Worm (Caenorhabditis elegans) whole organism, L3 larva: ENCODE results near the gene set-3.
A peak's percentile ranks its signal among the peaks of the same experiment; 100 is the strongest.

Source experiments
- ZK546.5 ChIP-seq: sonication (generic microtip); optimal IDR thresholded peaks from 2 replicates; lab custom pipeline; 2017; ENCODE audit warnings: missing biosample characterization, missing genetic modification characterization
- aly-2 ChIP-seq: fragments of 150-350 bp; optimal IDR thresholded peaks from 2 replicates; lab custom pipeline; 2014; ENCODE audit warnings: missing biosample characterization, missing genetic modification characterization
- ama-1 ChIP-seq: fragments of 150-350 bp; optimal IDR thresholded peaks from 2 replicates; lab custom pipeline; 2018
- ceh-16 ChIP-seq: sonication (generic microtip); optimal IDR thresholded peaks from 2 replicates; lab custom pipeline; 2017; ENCODE audit warnings: missing biosample characterization, missing genetic modification characterization
- ceh-82 ChIP-seq: fragments of 150-350 bp; optimal IDR thresholded peaks from 2 replicates; lab custom pipeline; 2014; ENCODE audit warnings: missing biosample characterization, missing genetic modification characterization
- daf-12 ChIP-seq: fragments of 150-350 bp; optimal IDR thresholded peaks from 2 replicates; lab custom pipeline; 2014; ENCODE audit warnings: missing biosample characterization, missing genetic modification reagents, missing genetic modification characterization
- egl-5 ChIP-seq: fragments of 150-350 bp; optimal IDR thresholded peaks from 2 replicates; lab custom pipeline; 2017; ENCODE audit warnings: missing biosample characterization, missing genetic modification reagents, missing genetic modification characterization, inconsistent platforms
- elt-2 ChIP-seq: sonication (generic microtip); optimal IDR thresholded peaks from 2 replicates; lab custom pipeline; 2016; ENCODE audit warnings: missing genetic modification reagents, mild to moderate bottlenecking, missing genetic modification characterization, missing compliant biosample characterization
- elt-3 ChIP-seq, 3 experiments: fragments of 150-350 bp in 1 of 3; sonication (generic microtip) in 2 of 3; optimal IDR thresholded peaks; 2 replicates in 2 of 3; 4 replicates in 1 of 3; lab custom pipeline; 2014 to 2017; ENCODE audit warnings: missing biosample characterization in 3 of 3, missing genetic modification characterization in 3 of 3
- hmg-11 ChIP-seq: sonication (generic microtip); optimal IDR thresholded peaks from 2 replicates; lab custom pipeline; 2016; ENCODE audit warnings: missing genetic modification characterization, missing compliant biosample characterization
- jun-1 ChIP-seq: fragments of 150-350 bp; optimal IDR thresholded peaks from 2 replicates; lab custom pipeline; 2014; ENCODE audit warnings: missing biosample characterization, missing genetic modification reagents, missing genetic modification characterization
- lin-15B ChIP-seq: fragments of 150-350 bp; optimal IDR thresholded peaks from 2 replicates; lab custom pipeline; 2014; ENCODE audit warnings: missing biosample characterization, missing genetic modification characterization
- lin-39 ChIP-seq: fragments of 150-350 bp; optimal IDR thresholded peaks from 2 replicates; lab custom pipeline; 2018; ENCODE audit warnings: missing biosample characterization, missing genetic modification reagents, missing genetic modification characterization
- lsy-12 ChIP-seq: sonication (generic microtip); optimal IDR thresholded peaks from 2 replicates; lab custom pipeline; 2016; ENCODE audit warnings: mild to moderate bottlenecking, missing genetic modification characterization, missing compliant biosample characterization
- mdl-1 ChIP-seq: fragments of 150-350 bp; optimal IDR thresholded peaks from 2 replicates; lab custom pipeline; 2014; ENCODE audit warnings: missing biosample characterization, missing genetic modification characterization
- nfya-1 ChIP-seq: sonication (generic microtip); optimal IDR thresholded peaks from 2 replicates; lab custom pipeline; 2017; ENCODE audit warnings: missing genetic modification characterization, mild to moderate bottlenecking, missing compliant biosample characterization, antibody characterized with exemption, moderate library complexity; ENCODE audit not compliant: insufficient read depth
- nhr-12 ChIP-seq: fragments of 150-350 bp; optimal IDR thresholded peaks from 2 replicates; lab custom pipeline; 2014; ENCODE audit warnings: missing biosample characterization, missing genetic modification characterization
- nhr-23 ChIP-seq: fragments of 150-350 bp; optimal IDR thresholded peaks from 2 replicates; lab custom pipeline; 2014; ENCODE audit warnings: missing biosample characterization, missing genetic modification reagents, missing genetic modification characterization
- nhr-237 ChIP-seq: fragments of 150-350 bp; optimal IDR thresholded peaks from 2 replicates; lab custom pipeline; 2014; ENCODE audit warnings: missing biosample characterization, missing genetic modification characterization
- nhr-25 ChIP-seq: sonication (generic microtip); optimal IDR thresholded peaks from 2 replicates; lab custom pipeline; 2017; ENCODE audit warnings: missing biosample characterization, missing genetic modification characterization
- nhr-28 ChIP-seq: fragments of 150-350 bp; optimal IDR thresholded peaks from 2 replicates; lab custom pipeline; 2014; ENCODE audit warnings: missing biosample characterization, missing genetic modification characterization
- nhr-67 ChIP-seq: fragments of 150-350 bp; optimal IDR thresholded peaks from 2 replicates; lab custom pipeline; 2014; ENCODE audit warnings: missing biosample characterization, missing genetic modification characterization
- nhr-76 ChIP-seq: fragments of 150-350 bp; sonication (generic microtip); optimal IDR thresholded peaks from 5 replicates; lab custom pipeline; 2014; ENCODE audit warnings: missing biosample characterization, missing genetic modification characterization
- nhr-77 ChIP-seq: fragments of 150-350 bp; optimal IDR thresholded peaks from 2 replicates; lab custom pipeline; 2014; ENCODE audit warnings: missing biosample characterization, missing genetic modification characterization
- pha-4 ChIP-seq: fragments of 150-350 bp; optimal IDR thresholded peaks from 2 replicates; lab custom pipeline; 2014; ENCODE audit warnings: missing biosample characterization, missing genetic modification reagents, missing genetic modification characterization
- pqm-1 ChIP-seq: fragments of 150-350 bp; optimal IDR thresholded peaks from 2 replicates; lab custom pipeline; 2017; ENCODE audit warnings: missing biosample characterization, missing genetic modification characterization, inconsistent platforms
- skn-1 ChIP-seq: fragments of 150-350 bp; optimal IDR thresholded peaks from 2 replicates; lab custom pipeline; 2014; ENCODE audit warnings: missing biosample characterization, missing genetic modification characterization
- snpc-4 ChIP-seq: fragments of 150-350 bp; optimal IDR thresholded peaks from 2 replicates; lab custom pipeline; 2014; ENCODE audit warnings: missing biosample characterization, missing genetic modification characterization
- tbx-2 ChIP-seq: sonication (generic microtip); optimal IDR thresholded peaks from 2 replicates; lab custom pipeline; 2016; ENCODE audit warnings: mild to moderate bottlenecking, missing genetic modification characterization, missing compliant biosample characterization
- unc-39 ChIP-seq: sonication (generic microtip); optimal IDR thresholded peaks from 4 replicates; lab custom pipeline; 2017; ENCODE audit warnings: missing biosample characterization, missing genetic modification characterization
- zag-1 ChIP-seq: fragments of 150-350 bp; optimal IDR thresholded peaks from 2 replicates; lab custom pipeline; 2014; ENCODE audit warnings: missing biosample characterization, missing genetic modification characterization
- ztf-11 ChIP-seq: fragments of 150-350 bp; optimal IDR thresholded peaks from 2 replicates; lab custom pipeline; 2014; ENCODE audit warnings: missing biosample characterization, missing genetic modification characterization
- ztf-4 ChIP-seq: fragments of 150-350 bp; optimal IDR thresholded peaks from 2 replicates; lab custom pipeline; 2014; ENCODE audit warnings: missing biosample characterization, missing genetic modification characterization

set-3 gene

DNA sequence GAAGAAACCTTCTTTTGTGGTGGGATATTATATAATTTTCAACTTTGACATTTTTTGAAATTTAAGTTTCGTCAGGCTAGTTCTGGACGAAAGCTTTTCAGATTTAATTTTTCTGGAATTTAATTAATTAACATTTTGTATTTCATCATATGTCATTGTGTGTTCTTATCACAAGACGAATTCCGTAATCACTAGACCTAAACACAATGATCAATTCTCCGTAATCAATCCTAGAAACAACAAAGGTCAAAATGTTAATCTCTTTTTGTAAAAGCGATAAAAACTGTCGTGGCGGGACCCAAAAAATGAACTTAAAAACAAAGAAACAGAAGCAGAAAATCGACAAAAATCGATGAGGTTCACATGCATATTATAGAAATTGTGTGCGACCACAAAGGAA lies 20.4 kb upstream of the set-3 start:
- TF ChIP-seq pqm-1 (tag; lab: Kevin White, UChicago), result peak; percentile 28
- TF ChIP-seq ZK546.5, result no peak
- TF ChIP-seq elt-2 (tag; lab: Kevin White, UChicago), result peak; percentile 80

DNA sequence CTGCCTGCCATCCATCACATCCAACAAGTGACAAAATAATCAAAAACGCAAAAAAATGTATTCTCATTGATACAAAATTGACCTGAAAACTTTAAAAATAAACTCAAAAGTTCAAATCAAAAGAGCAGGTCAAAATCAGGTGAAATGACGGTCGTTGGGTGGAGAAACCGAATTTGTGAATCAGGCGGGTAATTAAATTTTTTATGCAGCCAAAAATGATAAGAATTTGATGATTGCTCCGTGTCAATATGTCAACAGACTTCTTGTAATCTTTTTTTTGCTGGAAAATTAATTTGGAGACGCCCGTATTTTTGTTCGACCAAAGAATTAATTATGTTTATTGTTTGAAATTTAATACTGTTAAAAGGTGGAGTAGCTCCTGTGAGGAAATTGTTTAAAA lies 19.5 kb upstream of the set-3 start, which contains the start of gene ncx-6:
Gene ncx-6 (minus strand): TSS at position 88 of the 400 bp plus-strand sequence.
- TF ChIP-seq nhr-25 (tag; lab: Kevin White, UChicago) (no peak), nhr-76 (tag; lab: Kevin White, UChicago) (no peak), unc-39 (tag; lab: Kevin White, UChicago) (no peak), elt-2 (tag; lab: Kevin White, UChicago) (peak; percentile 76), pqm-1 (tag; lab: Kevin White, UChicago) (peak; percentile 0), nfya-1 (no peak), nhr-77 (tag; lab: Kevin White, UChicago) (no peak), snpc-4 (tag; lab: Kevin White, UChicago) (no peak), ceh-16 (tag; lab: Kevin White, UChicago) (no peak)

DNA sequence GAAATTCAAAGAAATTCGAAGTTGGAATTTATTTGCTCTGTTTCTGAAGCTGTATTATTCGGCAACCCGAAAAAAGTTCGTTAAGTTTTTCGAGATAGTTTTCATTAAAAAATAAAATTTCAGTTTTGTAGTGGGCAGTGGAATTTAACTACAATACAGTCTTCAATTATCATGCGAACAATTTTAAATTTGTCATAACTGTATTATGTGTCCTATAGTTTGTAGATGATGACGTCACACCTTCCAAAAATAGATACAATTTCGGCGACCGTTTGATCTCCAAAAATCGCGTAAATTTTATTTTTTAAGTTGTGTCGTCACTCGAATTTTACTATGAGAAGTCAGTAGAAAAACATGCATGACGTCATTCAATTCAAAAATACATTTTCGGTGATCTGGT lies 18.8 kb upstream of the set-3 start:
- TF ChIP-seq nhr-23 (tag; lab: Kevin White, UChicago) (no peak), hmg-11 (tag; lab: Kevin White, UChicago) (no peak), ceh-82 (tag; lab: Kevin White, UChicago) (no peak), nfya-1 (no peak)

DNA sequence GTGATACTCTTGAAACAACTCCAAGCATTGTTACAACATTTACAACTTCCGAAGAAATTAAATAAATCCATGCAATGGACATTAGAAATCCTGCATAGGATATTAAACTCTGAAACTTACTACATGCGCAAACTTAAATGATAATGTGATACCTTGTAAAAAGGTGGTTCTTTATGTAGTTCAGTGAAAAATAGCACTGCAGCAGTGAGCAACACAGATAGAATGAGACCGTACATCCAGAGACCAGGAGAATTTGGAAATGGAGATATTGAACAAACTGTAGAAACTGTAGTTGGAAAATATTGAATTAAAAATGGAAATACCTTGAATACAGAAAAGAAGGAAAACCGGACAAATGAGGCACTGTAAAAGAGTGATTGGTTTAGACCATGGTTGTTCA lies 16.8 kb upstream of the set-3 start:
- TF ChIP-seq nhr-12 (no peak), nhr-23 (tag; lab: Kevin White, UChicago) (no peak), nhr-237 (no peak), ama-1 (no peak), ztf-4 (tag; lab: Kevin White, UChicago) (no peak)

DNA sequence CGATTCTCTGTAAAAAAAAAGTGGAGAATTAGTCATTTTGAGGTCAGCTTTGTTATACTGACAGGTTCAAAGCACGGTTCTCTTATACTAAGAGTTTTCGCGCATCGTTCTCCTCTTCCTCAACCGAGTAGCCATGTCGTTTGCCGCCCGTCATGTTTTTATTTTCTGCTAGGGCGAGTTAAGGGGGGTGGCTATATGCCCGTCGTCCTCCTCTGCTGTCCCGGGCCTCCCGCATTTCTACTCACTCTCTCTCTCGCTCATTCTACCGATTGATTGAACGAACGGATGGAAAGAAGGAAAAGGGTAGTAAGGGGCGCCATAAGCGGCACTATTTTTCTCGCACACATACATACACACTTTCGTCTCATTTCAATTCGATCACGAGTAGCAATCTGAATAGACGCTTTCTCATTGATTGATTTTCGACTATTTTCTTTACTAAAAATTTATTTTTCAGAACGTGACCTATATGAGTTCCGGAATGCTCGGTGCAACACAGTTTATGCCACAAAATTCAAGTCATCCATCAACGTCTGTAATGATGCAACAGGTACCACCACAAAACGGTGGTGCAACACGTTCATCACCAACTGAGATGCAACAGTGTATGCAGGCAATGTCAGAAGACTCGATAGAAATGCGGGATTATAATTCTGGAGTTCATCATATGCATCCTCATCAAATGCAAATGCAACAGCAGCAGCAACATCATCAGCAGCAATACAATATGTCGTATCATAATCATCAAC lies 11.0 kb upstream of the set-3 start:
- TF ChIP-seq aly-2 (tag; lab: Kevin White, UChicago) (no peak), nhr-25 (tag; lab: Kevin White, UChicago) (no peak), nhr-67 (tag; lab: Kevin White, UChicago) (no peak), daf-12 (no peak), lin-39 (tag; lab: Kevin White, UChicago) (peak; percentile 41), lsy-12 (tag; lab: Kevin White, UChicago) (no peak), elt-3 (tag; optimal IDR thresholded peaks at IDR 0.05; lab: Kevin White, UChicago) (no peak), ztf-11 (tag; lab: Kevin White, UChicago) (no peak), egl-5 (peak; percentile 18)
- TF ChIP-seq, all 47 proteins: peak for 2

DNA sequence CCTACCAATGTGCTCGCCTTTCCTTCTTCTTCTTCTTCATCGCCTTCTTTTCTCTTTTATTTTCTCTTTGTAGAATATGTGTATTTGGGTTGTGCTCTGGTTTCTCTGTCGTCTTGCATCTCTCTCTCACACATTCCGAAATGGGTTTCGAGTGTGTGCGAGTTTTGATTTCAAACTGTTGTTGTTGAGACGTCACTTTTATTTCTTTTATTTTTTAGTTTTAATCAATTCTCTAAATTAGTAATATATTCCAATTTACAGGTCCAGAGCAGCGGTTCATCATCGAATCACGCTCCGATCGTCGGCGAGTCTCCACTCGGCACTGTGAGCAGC lies 10.2 kb upstream of the set-3 start:
- TF ChIP-seq ceh-16 (tag; lab: Kevin White, UChicago) (no peak), nfya-1 (peak; percentile 22)

DNA sequence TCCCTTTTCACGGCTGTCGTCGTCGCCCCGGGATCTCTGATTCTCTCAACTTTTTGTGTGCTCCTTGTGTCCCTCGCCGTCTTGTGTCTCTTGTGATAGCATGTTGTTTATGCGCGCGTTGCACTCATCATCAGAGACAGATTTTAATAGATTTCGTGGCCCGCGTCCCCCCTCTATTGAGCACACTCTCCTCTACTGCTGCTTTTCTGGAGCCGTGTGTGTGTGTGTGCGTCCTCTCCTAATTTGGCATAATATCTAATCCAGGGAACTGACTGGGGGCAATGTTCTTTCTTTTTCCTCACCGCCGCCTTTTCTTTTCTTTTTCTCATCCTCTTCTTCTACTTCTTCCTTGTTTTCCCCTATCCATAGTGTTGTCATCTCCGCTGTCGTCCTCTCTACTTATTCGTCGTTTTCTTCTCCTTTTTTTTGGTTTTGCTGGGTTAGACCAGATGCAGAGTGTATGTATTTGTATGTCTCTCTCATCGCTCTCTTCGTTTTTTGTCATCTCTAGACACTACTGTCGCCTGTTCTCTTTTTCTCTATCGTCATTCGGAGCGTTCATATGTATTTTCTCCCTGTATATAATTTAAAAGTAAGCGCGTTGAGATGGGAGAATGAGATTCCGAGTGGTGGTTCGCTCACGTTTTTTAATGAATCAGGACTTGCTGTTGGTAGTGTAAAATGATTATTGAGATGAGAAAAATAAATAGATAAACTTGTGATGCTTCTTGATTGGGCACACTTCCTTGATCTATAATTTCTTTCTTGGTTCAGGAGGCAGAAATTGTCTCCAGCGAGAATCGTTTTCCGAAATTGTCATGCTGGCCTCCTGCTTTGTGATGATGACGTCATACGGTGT lies 9.6 kb upstream of the set-3 start:
- TF ChIP-seq ama-1 (peak; percentile 3), nhr-23 (tag; lab: Kevin White, UChicago) (peak; percentile 45), lin-39 (tag; lab: Kevin White, UChicago) (peak; percentile 75), zag-1 (tag; lab: Kevin White, UChicago) (peak; percentile 20), mdl-1 (tag; lab: Kevin White, UChicago) (peak; percentile 33), hmg-11 (tag; lab: Kevin White, UChicago) (peak; percentile 49), lin-15B (tag; lab: Kevin White, UChicago) (no peak), nhr-28 (no peak), ceh-82 (tag; lab: Kevin White, UChicago) (peak; percentile 37), nfya-1 (peak; percentile 23), tbx-2 (tag; lab: Kevin White, UChicago) (peak; percentile 40), pha-4 (peak; percentile 40), skn-1 (no peak), nhr-12 (no peak), jun-1 (tag; lab: Kevin White, UChicago) (peak; percentile 2), snpc-4 (tag; lab: Kevin White, UChicago) (peak; percentile 3), elt-2 (tag; lab: Kevin White, UChicago) (peak; percentile 12)
